Fruit fly (Drosophila melanogaster) whole organism, embryonic: ENCODE measurements around the gene Gs1l.
A peak's percentile ranks its signal among the peaks of the same experiment; 100 is the strongest.

Source experiments
- BtbVII ChIP-seq: fragments of 200-800 bp; sonication (Bioruptor generic); optimal IDR thresholded peaks from 3 replicates; lab custom pipeline; 2017; ENCODE audit warnings: missing biosample characterization, mild to moderate bottlenecking, missing genetic modification characterization
- CG10209 ChIP-seq: fragments of 200-800 bp; sonication (Bioruptor generic); optimal IDR thresholded peaks from 3 replicates; lab custom pipeline; 2017; ENCODE audit warnings: missing biosample characterization, mild to moderate bottlenecking, missing genetic modification characterization, missing genetic modification reagents
- CG10654 ChIP-seq: fragments of 200-800 bp; sonication (Bioruptor generic); optimal IDR thresholded peaks from 2 replicates; lab custom pipeline; 2016; ENCODE audit warnings: missing biosample characterization, missing genetic modification characterization
- CG14441 ChIP-seq: fragments of 200-800 bp; sonication (Bioruptor generic); IDR thresholded peaks from 2 replicates; pipeline ENCODE4 v1.3.6; 2022; ENCODE audit warnings: missing biosample characterization, missing genetic modification characterization
- CG15073 ChIP-seq: fragments of 200-800 bp; sonication (Bioruptor generic); optimal IDR thresholded peaks from 2 replicates; lab custom pipeline; 2016; ENCODE audit warnings: missing biosample characterization, missing genetic modification characterization
- CG17328 ChIP-seq: fragments of 200-800 bp; sonication (Bioruptor generic); IDR thresholded peaks from 2 replicates; pipeline ENCODE4 v1.3.6; 2022; ENCODE audit warnings: missing biosample characterization, missing genetic modification characterization
- CG17361 ChIP-seq: fragments of 200-800 bp; sonication (Bioruptor generic); IDR thresholded peaks from 3 replicates; pipeline ENCODE4 v1.3.6; 2022; ENCODE audit warnings: missing biosample characterization, missing genetic modification characterization
- CG17912 ChIP-seq: fragments of 200-800 bp; sonication (Bioruptor generic); optimal IDR thresholded peaks from 2 replicates; lab custom pipeline; 2018; ENCODE audit warnings: missing biosample characterization, mild to moderate bottlenecking, missing genetic modification characterization
- CG18262 ChIP-seq: fragments of 200-800 bp; optimal IDR thresholded peaks from 3 replicates; lab custom pipeline; 2019; ENCODE audit warnings: missing biosample characterization, mild to moderate bottlenecking, missing genetic modification characterization, moderate library complexity
- CG18764 ChIP-seq: fragments of 200-800 bp; sonication (Bioruptor generic); optimal IDR thresholded peaks from 3 replicates; lab custom pipeline; 2016; ENCODE audit warnings: missing biosample characterization, missing genetic modification characterization
- CG32772 ChIP-seq: fragments of 200-800 bp; sonication (Bioruptor generic); IDR thresholded peaks from 2 replicates; pipeline ENCODE4 v1.3.6; 2022; ENCODE audit warnings: missing biosample characterization, missing genetic modification characterization
- CG34224 ChIP-seq: fragments of 200-800 bp; sonication (Bioruptor generic); IDR thresholded peaks from 3 replicates; pipeline ENCODE4 v1.3.6; 2022; ENCODE audit warnings: missing biosample characterization, missing genetic modification characterization; ENCODE audit not compliant: partially characterized antibody
- CG4424 ChIP-seq: fragments of 200-800 bp; sonication (Bioruptor generic); optimal IDR thresholded peaks from 3 replicates; lab custom pipeline; 2016; ENCODE audit warnings: missing biosample characterization, missing genetic modification characterization
- CG6272 ChIP-seq: fragments of 200-800 bp; sonication (Bioruptor generic); IDR thresholded peaks from 2 replicates; pipeline ENCODE4 v1.3.6; 2022; ENCODE audit warnings: missing biosample characterization, missing genetic modification characterization
- CG7372 ChIP-seq: fragments of 200-800 bp; sonication (Bioruptor generic); IDR thresholded peaks from 2 replicates; pipeline ENCODE4 v1.3.6; 2022; ENCODE audit warnings: missing biosample characterization, missing genetic modification characterization
- CG9727 ChIP-seq: fragments of 200-800 bp; sonication (Bioruptor generic); optimal IDR thresholded peaks from 3 replicates; lab custom pipeline; 2017; ENCODE audit warnings: missing biosample characterization, mild to moderate bottlenecking, missing genetic modification characterization
- CG9797 ChIP-seq: fragments of 200-800 bp; sonication (Bioruptor generic); optimal IDR thresholded peaks from 3 replicates; lab custom pipeline; 2018; ENCODE audit warnings: missing biosample characterization, mild to moderate bottlenecking, missing genetic modification characterization
- Dek ChIP-seq: fragments of 200-800 bp; sonication (Bioruptor generic); optimal IDR thresholded peaks from 3 replicates; lab custom pipeline; 2019; ENCODE audit warnings: missing biosample characterization, mild to moderate bottlenecking, missing genetic modification characterization, moderate library complexity
- Dip2 ChIP-seq: fragments of 200-800 bp; sonication (Bioruptor generic); IDR thresholded peaks from 2 replicates; pipeline ENCODE4 v1.3.6; 2022; ENCODE audit warnings: missing biosample characterization, missing genetic modification characterization
- Dip3 ChIP-seq: fragments of 200-800 bp; sonication (Bioruptor generic); optimal IDR thresholded peaks from 3 replicates; lab custom pipeline; 2016; ENCODE audit warnings: missing biosample characterization, missing genetic modification characterization
- ERR ChIP-seq: fragments of 200-800 bp; sonication (Bioruptor generic); optimal IDR thresholded peaks from 2 replicates; lab custom pipeline; 2016; ENCODE audit warnings: missing biosample characterization, missing genetic modification characterization
- GATAe ChIP-seq: fragments of 200-800 bp; sonication (Bioruptor generic); conservative IDR thresholded peaks from 2 replicates; pipeline ENCODE4 v1.3.6; 2022; ENCODE audit warnings: missing biosample characterization, missing genetic modification characterization
- H2.0 ChIP-seq: fragments of 200-800 bp; sonication (Bioruptor generic); IDR thresholded peaks from 2 replicates; pipeline ENCODE4 v1.3.6; 2022; ENCODE audit warnings: missing biosample characterization, missing genetic modification characterization
- HLH54F ChIP-seq: fragments of 200-800 bp; sonication (Bioruptor generic); optimal IDR thresholded peaks from 3 replicates; lab custom pipeline; 2016; ENCODE audit warnings: missing biosample characterization, missing genetic modification characterization
- Hr3 ChIP-seq: fragments of 200-800 bp; sonication (Bioruptor generic); optimal IDR thresholded peaks from 3 replicates; lab custom pipeline; 2016; ENCODE audit warnings: missing biosample characterization, missing genetic modification characterization
- Lhr ChIP-seq: fragments of 200-800 bp; sonication (Bioruptor generic); optimal IDR thresholded peaks from 3 replicates; lab custom pipeline; 2017; ENCODE audit warnings: mild to moderate bottlenecking, missing biosample characterization, missing genetic modification reagents, missing genetic modification characterization
- Myb ChIP-seq: fragments of 200-800 bp; sonication (Bioruptor generic); optimal IDR thresholded peaks from 2 replicates; lab custom pipeline; 2016; ENCODE audit warnings: missing biosample characterization, missing genetic modification characterization
- Nf-YA ChIP-seq: fragments of 200-800 bp; sonication (Bioruptor generic); IDR thresholded peaks from 2 replicates; pipeline ENCODE4 v1.3.6; 2022; ENCODE audit warnings: missing biosample characterization, missing genetic modification characterization
- Oaz ChIP-seq: fragments of 200-800 bp; sonication (Bioruptor generic); IDR thresholded peaks from 2 replicates; pipeline ENCODE4 v1.3.6; 2022; ENCODE audit warnings: missing biosample characterization, missing genetic modification characterization
- PHDP ChIP-seq: fragments of 200-800 bp; sonication (Bioruptor generic); optimal IDR thresholded peaks from 3 replicates; lab custom pipeline; 2018; ENCODE audit warnings: missing biosample characterization, mild to moderate bottlenecking, missing genetic modification characterization, moderate library complexity
- Rfx ChIP-seq: fragments of 200-800 bp; sonication (Bioruptor generic); IDR thresholded peaks from 2 replicates; pipeline ENCODE4 v1.3.6; 2022; ENCODE audit warnings: missing biosample characterization, missing genetic modification characterization
- Stat92E ChIP-seq, 3 experiments: fragments of >200 bp in 2 of 3; fragments of 200-800 bp in 1 of 3; sonication (Bioruptor generic) in 1 of 3; optimal IDR thresholded peaks; 2 replicates each; lab custom pipeline; 2017 to 2019; ENCODE audit warnings: missing biosample characterization in 3 of 3, missing genetic modification characterization in 3 of 3, mild to moderate bottlenecking in 1 of 3, moderate library complexity in 1 of 3
- Vsx1 ChIP-seq: fragments of 200-800 bp; sonication (Bioruptor generic); optimal IDR thresholded peaks from 2 replicates; lab custom pipeline; 2017; ENCODE audit warnings: missing biosample characterization, mild to moderate bottlenecking, missing genetic modification characterization, missing genetic modification reagents
- amos ChIP-seq: fragments of 200-800 bp; sonication (Bioruptor generic); IDR thresholded peaks from 2 replicates; pipeline ENCODE4 v1.3.6; 2022; ENCODE audit warnings: missing biosample characterization, missing genetic modification characterization; ENCODE audit not compliant: partially characterized antibody
- aop ChIP-seq: fragments of 200-800 bp; sonication (Bioruptor generic); IDR thresholded peaks from 2 replicates; pipeline ENCODE4 v1.3.6; 2022; ENCODE audit warnings: missing biosample characterization, missing genetic modification characterization
- bigmax ChIP-seq: fragments of 200-800 bp; sonication (Bioruptor generic); optimal IDR thresholded peaks from 2 replicates; lab custom pipeline; 2018; ENCODE audit warnings: missing biosample characterization, mild to moderate bottlenecking, missing genetic modification characterization
- cad ChIP-seq: fragments of >200 bp; optimal IDR thresholded peaks from 2 replicates; lab custom pipeline; 2017; ENCODE audit warnings: missing biosample characterization, missing genetic modification characterization
- croc ChIP-seq: fragments of 200-800 bp; sonication (Bioruptor generic); conservative IDR thresholded peaks from 3 replicates; pipeline ENCODE4 v1.3.6; 2022; ENCODE audit warnings: missing biosample characterization, missing genetic modification characterization
- disco-r ChIP-seq: fragments of 200-800 bp; sonication (Bioruptor generic); optimal IDR thresholded peaks from 2 replicates; lab custom pipeline; 2016; ENCODE audit warnings: missing biosample characterization, missing genetic modification characterization
- ewg ChIP-seq: fragments of 200-800 bp; sonication (Bioruptor generic); optimal IDR thresholded peaks from 3 replicates; lab custom pipeline; 2017; ENCODE audit warnings: mild to moderate bottlenecking, missing biosample characterization, missing genetic modification reagents, missing genetic modification characterization
- fd102C ChIP-seq: fragments of 200-800 bp; sonication (Bioruptor generic); optimal IDR thresholded peaks from 2 replicates; lab custom pipeline; 2018; ENCODE audit warnings: missing biosample characterization, mild to moderate bottlenecking, missing genetic modification characterization, moderate library complexity
- gcm ChIP-seq: fragments of 200-800 bp; sonication (Bioruptor generic); optimal IDR thresholded peaks from 2 replicates; lab custom pipeline; 2019; ENCODE audit warnings: missing biosample characterization, mild to moderate bottlenecking, missing genetic modification characterization, moderate library complexity
- gem ChIP-seq: fragments of 200-800 bp; sonication (Bioruptor generic); optimal IDR thresholded peaks from 2 replicates; lab custom pipeline; 2019; ENCODE audit warnings: missing biosample characterization, mild to moderate bottlenecking, missing genetic modification characterization, moderate library complexity
- phol ChIP-seq: fragments of 200-800 bp; sonication (Bioruptor generic); optimal IDR thresholded peaks from 3 replicates; lab custom pipeline; 2018; ENCODE audit warnings: missing biosample characterization, mild to moderate bottlenecking, missing genetic modification characterization, moderate library complexity
- psq ChIP-seq: fragments of 200-800 bp; sonication (Bioruptor generic); optimal IDR thresholded peaks from 2 replicates; lab custom pipeline; 2017; ENCODE audit warnings: missing biosample characterization, missing genetic modification characterization
- repo ChIP-seq: fragments of 200-800 bp; sonication (Bioruptor generic); optimal IDR thresholded peaks from 2 replicates; lab custom pipeline; 2016; ENCODE audit warnings: missing biosample characterization, missing genetic modification characterization
- ro ChIP-seq: fragments of 200-800 bp; sonication (Bioruptor generic); IDR thresholded peaks from 2 replicates; pipeline ENCODE4 v1.3.6; 2022; ENCODE audit warnings: missing biosample characterization, missing genetic modification characterization
- seq ChIP-seq: fragments of 200-800 bp; sonication (Bioruptor generic); IDR thresholded peaks from 2 replicates; pipeline ENCODE4 v1.3.6; 2022; ENCODE audit warnings: missing biosample characterization, missing genetic modification characterization
- sr ChIP-seq: fragments of 200-800 bp; sonication (Bioruptor generic); IDR thresholded peaks from 3 replicates; pipeline ENCODE4 v1.3.6; 2022; ENCODE audit warnings: missing biosample characterization, missing genetic modification characterization
- tap ChIP-seq: fragments of 200-800 bp; optimal IDR thresholded peaks from 3 replicates; lab custom pipeline; 2019; ENCODE audit warnings: missing biosample characterization, mild to moderate bottlenecking, missing genetic modification characterization, moderate library complexity
- tll ChIP-seq, 2 experiments: fragments of 200-800 bp in 1 of 2; fragments of >200 bp in 1 of 2; sonication (Bioruptor generic) in 1 of 2; optimal IDR thresholded peaks; 2 replicates each; lab custom pipeline; 2017 to 2019; ENCODE audit warnings: missing biosample characterization in 2 of 2, missing genetic modification characterization in 2 of 2, mild to moderate bottlenecking in 1 of 2, moderate library complexity in 1 of 2
- trh ChIP-seq: fragments of 200-800 bp; sonication (Bioruptor generic); optimal IDR thresholded peaks from 2 replicates; lab custom pipeline; 2016; ENCODE audit warnings: missing biosample characterization, missing genetic modification characterization

The Gs1l gene

DNA sequence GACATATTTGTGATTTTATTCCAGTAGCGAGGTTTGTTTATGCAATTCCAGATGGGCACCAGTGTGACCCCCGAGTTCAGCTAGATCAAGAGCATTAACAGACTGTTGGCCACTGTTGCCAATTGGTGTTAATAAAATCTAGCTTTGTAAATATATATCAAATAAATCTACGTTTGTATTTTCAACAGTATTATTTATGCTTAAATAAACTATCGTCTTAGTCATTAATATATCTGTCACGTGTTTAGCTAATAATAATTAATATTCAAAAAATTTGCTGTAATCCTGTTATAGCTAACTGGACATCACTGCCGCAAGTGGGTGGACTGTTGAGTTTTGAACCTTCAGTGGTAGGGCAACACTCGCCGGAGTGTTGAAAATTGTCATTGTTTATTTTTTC, 2.9 kb upstream of the Gs1l start, which contains the start of the genes mRpL27 and CG15435 (continued):
- TF ChIP-seq CG17912 (GFP tag; lab: Kevin White, UChicago) (peak; percentile 27), Lhr (GFP tag; lab: Kevin White, UChicago) (no peak), CG4424 (no peak), phol (tag; lab: Kevin White, UChicago) (peak; percentile 56), HLH54F (peak; percentile 32), repo (no peak), bigmax (GFP tag; lab: Kevin White, UChicago) (no peak), GATAe (no peak), Myb (GFP tag; lab: Kevin White, UChicago) (peak; percentile 50), Dek (tag; lab: Kevin White, UChicago) (peak; percentile 45), CG10654 (no peak), CG10209 (GFP tag; lab: Kevin White, UChicago) (peak; percentile 7), ewg (peak; percentile 24), Nf-YA (GFP tag; lab: Robert Waterston, UW) (no peak), Vsx1 (GFP tag; lab: Kevin White, UChicago) (no peak), amos (peak; percentile 43; the same call in 1 of the 2 replicates), Hr3 (peak; percentile 42), CG6272 (no peak), H2.0 (GFP tag; lab: Robert Waterston, UW) (no peak), tap (tag; lab: Kevin White, UChicago) (no peak), CG18764 (GFP tag; lab: Kevin White, UChicago) (no peak), Stat92E (GFP tag; optimal IDR thresholded peaks at IDR 0.05; lab: Kevin White, UChicago) (peak in 1 of 3 experiments; percentile 60), gem (no peak), CG17328 (GFP tag; lab: Robert Waterston, UW) (0 out of 2 replicates have a peak, but pooled peaks have one; percentile 17), CG32772 (no peak), CG9797 (peak; percentile 8), CG18262 (tag; lab: Kevin White, UChicago) (peak; percentile 32), gcm (GFP tag; lab: Kevin White, UChicago) (no peak), BtbVII (GFP tag; lab: Kevin White, UChicago) (no peak), sr (0 out of 3 replicates have a peak, but pooled peaks have one; percentile 22), disco-r (GFP tag; lab: Kevin White, UChicago) (no peak), Rfx (GFP tag; lab: Robert Waterston, UW) (no peak), psq (no peak), ro (no peak), seq (GFP tag; lab: Robert Waterston, UW) (no peak), fd102C (GFP tag; lab: Kevin White, UChicago) (no peak), CG14441 (GFP tag; lab: Robert Waterston, UW) (no peak), croc (GFP tag; lab: Robert Waterston, UW) (no peak), aop (GFP tag; lab: Robert Waterston, UW) (no peak), Oaz (no peak), CG9727 (peak; percentile 15), trh (GFP tag; lab: Kevin White, UChicago) (no peak), PHDP (tag; lab: Kevin White, UChicago) (peak; percentile 45), Dip3 (peak; percentile 30), CG15073 (GFP tag; lab: Kevin White, UChicago) (no peak), CG17361 (GFP tag; lab: Robert Waterston, UW) (peak; percentile 59; the same call in 1 of the 3 replicates), CG7372 (GFP tag; lab: Robert Waterston, UW) (no peak), Dip2 (no peak), CG34224 (GFP tag; lab: Robert Waterston, UW) (no peak), ERR (GFP tag; lab: Kevin White, UChicago) (no peak), tll (GFP tag; optimal IDR thresholded peaks at IDR 0.05; lab: Kevin White, UChicago) (no peak), cad (GFP tag; lab: Kevin White, UChicago) (no peak)
